Fruit fly (Drosophila melanogaster) S2 (cell line): ENCODE data around the gene cue.

Experiments used
- CG8478 ChIP-seq: fragments of >200 bp; optimal IDR thresholded peaks from 2 replicates; lab custom pipeline; 2018
- CTCF ChIP-seq, 2 experiments: fragments of >200 bp; optimal IDR thresholded peaks; 2 replicates each; lab custom pipeline; 2018

- no peak for TF ChIP-seq CG8478 (lab: Kevin White, UChicago)
- no peak for TF ChIP-seq CTCF (optimal IDR thresholded peaks at IDR 0.05; lab: Kevin White, UChicago)
Measured at dm6 chr3L:1516631-1517273, at the start of gene cue.
